Worm (Caenorhabditis elegans) whole organism, L4 larva: ENCODE data around the gene F01D5.1.

Experiments used
- aly-2 ChIP-seq: sonication (generic microtip); optimal IDR thresholded peaks from 2 replicates; lab custom pipeline; 2018; ENCODE audit warnings: missing biosample characterization, missing genetic modification characterization
- ces-1 ChIP-seq: fragments of 150-350 bp; sonication (generic microtip); optimal IDR thresholded peaks from 4 replicates; lab custom pipeline; 2014; ENCODE audit warnings: missing biosample characterization, missing genetic modification reagents, missing genetic modification characterization
- daf-16 ChIP-seq, 3 experiments: sonication (generic microtip); optimal IDR thresholded peaks; 2 replicates each; lab custom pipeline; 2016 to 2017; ENCODE audit warnings: missing genetic modification characterization in 3 of 3, missing genetic modification reagents in 3 of 3, mild to moderate bottlenecking in 2 of 3, missing compliant biosample characterization in 2 of 3, missing biosample characterization in 1 of 3, moderate library complexity in 1 of 3
- egl-27 ChIP-seq: sonication (generic microtip); optimal IDR thresholded peaks from 3 replicates; lab custom pipeline; 2017; ENCODE audit warnings: missing biosample characterization, missing genetic modification reagents, missing genetic modification characterization
- lin-1 ChIP-seq: fragments of 200-800 bp; sonication (Bioruptor generic); IDR thresholded peaks from 2 replicates; pipeline ENCODE4 v1.3.6; 2022; ENCODE audit warnings: missing genetic modification reagents, missing genetic modification characterization, missing compliant biosample characterization
- lin-39 ChIP-seq: fragments of 150-350 bp; optimal IDR thresholded peaks from 2 replicates; lab custom pipeline; 2014; ENCODE audit warnings: missing biosample characterization, missing genetic modification reagents, missing genetic modification characterization
- nhr-237 ChIP-seq: sonication (generic microtip); optimal IDR thresholded peaks from 2 replicates; lab custom pipeline; 2017; ENCODE audit warnings: missing biosample characterization, missing genetic modification characterization
- pha-4 ChIP-seq, 2 experiments: fragments of 150-350 bp in 1 of 2; fragments of 200-800 bp in 1 of 2; sonication (Bioruptor generic) in 1 of 2; IDR thresholded peaks in 1 of 2; optimal IDR thresholded peaks in 1 of 2; 2 replicates each; pipeline versions ENCODE4 v1.3.6 to Lab custom; 2014 to 2022; ENCODE audit warnings: missing genetic modification characterization in 2 of 2, missing genetic modification reagents in 2 of 2, missing biosample characterization in 1 of 2, missing compliant biosample characterization in 1 of 2
- skn-1 ChIP-seq: fragments of 150-350 bp; optimal IDR thresholded peaks from 2 replicates; lab custom pipeline; 2014; ENCODE audit warnings: missing biosample characterization, missing genetic modification characterization
- ztf-11 ChIP-seq: fragments of 150-350 bp; optimal IDR thresholded peaks from 2 replicates; lab custom pipeline; 2014; ENCODE audit warnings: missing biosample characterization, missing genetic modification characterization

DNA sequence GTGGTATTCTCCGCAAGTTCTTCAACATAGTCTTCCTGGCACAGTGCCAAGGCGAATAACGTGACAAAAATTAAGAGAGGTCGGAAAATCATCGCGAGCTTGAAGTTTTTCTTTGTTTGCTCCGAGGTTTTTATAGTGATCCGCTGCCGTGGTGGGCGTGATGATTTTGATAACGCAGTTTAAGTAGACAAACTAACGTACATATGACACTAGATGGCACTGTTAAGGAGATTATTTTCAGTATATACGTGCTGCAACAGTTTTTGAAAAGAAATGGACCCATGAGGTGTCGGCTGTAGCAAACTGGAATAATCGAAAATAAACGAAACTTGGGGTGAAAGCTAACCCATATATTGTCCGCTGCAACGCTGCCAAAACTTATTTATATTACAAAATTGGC is 4.8 kb upstream of the F01D5.1 start, which contains the start of gene F01D5.5:
- TF ChIP-seq ces-1: no peak
- TF ChIP-seq daf-16 (GFP tag; optimal IDR thresholded peaks at IDR 0.05; lab: Kevin White, UChicago): no peak
- TF ChIP-seq daf-16 (tag; optimal IDR thresholded peaks at IDR 0.05; lab: Kevin White, UChicago): peak; percentile 15
- TF ChIP-seq lin-39 (tag; lab: Kevin White, UChicago): no peak
- no peak for TF ChIP-seq nhr-237 (tag; lab: Kevin White, UChicago)
- TF ChIP-seq aly-2 (tag; lab: Kevin White, UChicago): no peak
- no peak for TF ChIP-seq ztf-11 (tag; lab: Kevin White, UChicago)
- TF ChIP-seq egl-27 (tag; lab: Kevin White, UChicago): no peak
- TF ChIP-seq pha-4 (GFP tag; IDR thresholded peaks at IDR 0.05; lab: Robert Waterston, UW): no peak
- no peak for TF ChIP-seq pha-4 (tag; optimal IDR thresholded peaks at IDR 0.05; lab: Kevin White, UChicago)
- TF ChIP-seq skn-1: no peak
- no peak for TF ChIP-seq lin-1 (GFP tag; lab: Robert Waterston, UW)
